Fruit fly (Drosophila melanogaster) whole organism, embryonic: ENCODE results near the gene park.
A peak's percentile ranks its signal among the peaks of the same experiment; 100 is the strongest.

Source experiments
- B-H1 ChIP-seq: fragments of 200-800 bp; sonication (Bioruptor generic); IDR thresholded peaks from 3 replicates; pipeline ENCODE4 v1.3.6; 2022; ENCODE audit warnings: missing biosample characterization, missing genetic modification characterization
- BEAF-32 ChIP-seq: fragments of 200-800 bp; sonication (Bioruptor generic); optimal IDR thresholded peaks from 3 replicates; lab custom pipeline; 2017; ENCODE audit warnings: missing biosample characterization, missing genetic modification characterization, mild to moderate bottlenecking, moderate library complexity, missing genetic modification reagents
- Bgb ChIP-seq: fragments of 200-800 bp; sonication (Bioruptor generic); IDR thresholded peaks from 2 replicates; pipeline ENCODE4 v1.3.6; 2022; ENCODE audit warnings: missing biosample characterization, missing genetic modification characterization; ENCODE audit not compliant: partially characterized antibody
- Bteb2 ChIP-seq: fragments of 200-800 bp; sonication (Bioruptor generic); optimal IDR thresholded peaks from 2 replicates; lab custom pipeline; 2016; ENCODE audit warnings: missing biosample characterization, missing genetic modification characterization
- CG1024 ChIP-seq: fragments of 200-800 bp; sonication (Bioruptor generic); IDR thresholded peaks from 2 replicates; pipeline ENCODE4 v1.3.6; 2022; ENCODE audit warnings: missing biosample characterization, missing genetic modification characterization
- CG10565 ChIP-seq: fragments of 200-800 bp; sonication (Bioruptor generic); optimal IDR thresholded peaks from 3 replicates; lab custom pipeline; 2016; ENCODE audit warnings: missing biosample characterization, mild to moderate bottlenecking, missing genetic modification characterization
- CG11696 ChIP-seq: fragments of 200-800 bp; sonication (Bioruptor generic); IDR thresholded peaks from 2 replicates; pipeline ENCODE4 v1.3.6; 2022; ENCODE audit warnings: missing biosample characterization, missing genetic modification characterization
- CG12236 ChIP-seq: fragments of 200-800 bp; sonication (Bioruptor generic); optimal IDR thresholded peaks from 2 replicates; lab custom pipeline; 2016; ENCODE audit warnings: missing biosample characterization, missing genetic modification characterization
- CG12659 ChIP-seq: fragments of 200-800 bp; sonication (Bioruptor generic); optimal IDR thresholded peaks from 3 replicates; lab custom pipeline; 2017; ENCODE audit warnings: mild to moderate bottlenecking, missing biosample characterization, missing genetic modification reagents, missing genetic modification characterization
- CG12744 ChIP-seq: fragments of 200-800 bp; sonication (Bioruptor generic); optimal IDR thresholded peaks from 2 replicates; lab custom pipeline; 2016; ENCODE audit warnings: missing biosample characterization, missing genetic modification characterization
- CG13287 ChIP-seq: fragments of 200-800 bp; sonication (Bioruptor generic); IDR thresholded peaks from 2 replicates; pipeline ENCODE4 v1.3.6; 2022; ENCODE audit warnings: missing biosample characterization, missing genetic modification characterization; ENCODE audit not compliant: partially characterized antibody
- CG13894 ChIP-seq: fragments of 200-800 bp; sonication (Bioruptor generic); optimal IDR thresholded peaks from 3 replicates; lab custom pipeline; 2018; ENCODE audit warnings: missing biosample characterization, mild to moderate bottlenecking, missing genetic modification characterization, moderate library complexity
- CG15514 ChIP-seq: fragments of 200-800 bp; sonication (Bioruptor generic); optimal IDR thresholded peaks from 3 replicates; lab custom pipeline; 2017; ENCODE audit warnings: missing biosample characterization, missing genetic modification characterization, mild to moderate bottlenecking, moderate library complexity, missing genetic modification reagents
- CG1792 ChIP-seq: fragments of 200-800 bp; sonication (Bioruptor generic); optimal IDR thresholded peaks from 2 replicates; lab custom pipeline; 2016; ENCODE audit warnings: missing biosample characterization, missing genetic modification characterization
- CG18599 ChIP-seq: fragments of 200-800 bp; sonication (Bioruptor generic); optimal IDR thresholded peaks from 3 replicates; lab custom pipeline; 2017; ENCODE audit warnings: missing biosample characterization, missing genetic modification characterization, mild to moderate bottlenecking, moderate library complexity, missing genetic modification reagents
- CG18619 ChIP-seq: fragments of 200-800 bp; sonication (Bioruptor generic); optimal IDR thresholded peaks from 3 replicates; lab custom pipeline; 2017; ENCODE audit warnings: missing biosample characterization, mild to moderate bottlenecking, missing genetic modification characterization
- CG2116 ChIP-seq: fragments of 200-800 bp; sonication (Bioruptor generic); optimal IDR thresholded peaks from 3 replicates; lab custom pipeline; 2018; ENCODE audit warnings: missing biosample characterization, mild to moderate bottlenecking, missing genetic modification characterization
- CG2120 ChIP-seq: fragments of 200-800 bp; sonication (Bioruptor generic); optimal IDR thresholded peaks from 3 replicates; lab custom pipeline; 2016; ENCODE audit warnings: missing biosample characterization, missing genetic modification characterization
- CG2129 ChIP-seq: fragments of 200-800 bp; sonication (Bioruptor generic); IDR thresholded peaks from 2 replicates; pipeline ENCODE4 v1.3.6; 2022; ENCODE audit warnings: missing biosample characterization, missing genetic modification characterization; ENCODE audit not compliant: partially characterized antibody
- CG3281 ChIP-seq: fragments of 200-800 bp; sonication (Bioruptor generic); optimal IDR thresholded peaks from 3 replicates; lab custom pipeline; 2017; ENCODE audit warnings: missing biosample characterization, mild to moderate bottlenecking, missing genetic modification characterization
- CG42726 ChIP-seq: fragments of 200-800 bp; sonication (Bioruptor generic); IDR thresholded peaks from 2 replicates; pipeline ENCODE4 v1.3.6; 2022; ENCODE audit warnings: missing biosample characterization, missing genetic modification characterization; ENCODE audit not compliant: partially characterized antibody
- CG8089 ChIP-seq: fragments of 200-800 bp; sonication (Bioruptor generic); optimal IDR thresholded peaks from 3 replicates; lab custom pipeline; 2016; ENCODE audit warnings: missing biosample characterization, missing genetic modification characterization
- CG8388 ChIP-seq: fragments of 200-800 bp; sonication (Bioruptor generic); optimal IDR thresholded peaks from 2 replicates; lab custom pipeline; 2019; ENCODE audit warnings: missing biosample characterization, mild to moderate bottlenecking, missing genetic modification characterization, moderate library complexity
- CG8765 ChIP-seq: fragments of 200-800 bp; sonication (Bioruptor generic); IDR thresholded peaks from 2 replicates; pipeline ENCODE4 v1.3.6; 2022; ENCODE audit warnings: missing biosample characterization, missing genetic modification characterization
- CG8944 ChIP-seq: fragments of 200-800 bp; sonication (Bioruptor generic); optimal IDR thresholded peaks from 3 replicates; lab custom pipeline; 2016; ENCODE audit warnings: missing biosample characterization, missing genetic modification characterization
- CG9797 ChIP-seq: fragments of 200-800 bp; sonication (Bioruptor generic); optimal IDR thresholded peaks from 3 replicates; lab custom pipeline; 2018; ENCODE audit warnings: missing biosample characterization, mild to moderate bottlenecking, missing genetic modification characterization
- CrebB ChIP-seq: fragments of 200-800 bp; sonication (Bioruptor generic); optimal IDR thresholded peaks from 3 replicates; lab custom pipeline; 2018; ENCODE audit warnings: missing biosample characterization, mild to moderate bottlenecking, missing genetic modification characterization
- Dbx ChIP-seq: fragments of 200-800 bp; sonication (Bioruptor generic); IDR thresholded peaks from 3 replicates; pipeline ENCODE4 v1.3.6; 2022; ENCODE audit warnings: missing biosample characterization, missing genetic modification characterization
- Eip74EF ChIP-seq, 2 experiments: fragments of 200-800 bp in 1 of 2; fragments of >200 bp in 1 of 2; sonication (Bioruptor generic) in 1 of 2; optimal IDR thresholded peaks; 2 replicates each; lab custom pipeline; 2017 to 2019; ENCODE audit warnings: missing biosample characterization in 2 of 2, missing genetic modification characterization in 2 of 2, mild to moderate bottlenecking in 1 of 2, moderate library complexity in 1 of 2
- Fer3 ChIP-seq: fragments of 200-800 bp; sonication (Bioruptor generic); optimal IDR thresholded peaks from 2 replicates; lab custom pipeline; 2018; ENCODE audit warnings: missing biosample characterization, mild to moderate bottlenecking, missing genetic modification characterization, moderate library complexity
- Hr78 ChIP-seq, 2 experiments: fragments of 200-800 bp in 1 of 2; fragments of >200 bp in 1 of 2; sonication (Bioruptor generic) in 1 of 2; optimal IDR thresholded peaks; 2 replicates each; lab custom pipeline; 2017 to 2019; ENCODE audit warnings: missing biosample characterization in 2 of 2, missing genetic modification characterization in 2 of 2, mild to moderate bottlenecking in 1 of 2, moderate library complexity in 1 of 2
- Neu2 ChIP-seq: fragments of 200-800 bp; sonication (Bioruptor generic); optimal IDR thresholded peaks from 3 replicates; lab custom pipeline; 2016; ENCODE audit warnings: missing biosample characterization, missing genetic modification characterization, borderline replicate concordance
- Nf-YC ChIP-seq: fragments of 200-800 bp; optimal IDR thresholded peaks from 3 replicates; lab custom pipeline; 2019; ENCODE audit warnings: missing biosample characterization, mild to moderate bottlenecking, missing genetic modification characterization, moderate library complexity
- Ssrp ChIP-seq: fragments of 200-800 bp; sonication (Bioruptor generic); optimal IDR thresholded peaks from 2 replicates; lab custom pipeline; 2018; ENCODE audit warnings: missing biosample characterization, mild to moderate bottlenecking, missing genetic modification characterization, moderate library complexity
- Usf ChIP-seq: fragments of 200-800 bp; sonication (Bioruptor generic); optimal IDR thresholded peaks from 2 replicates; lab custom pipeline; 2017; ENCODE audit warnings: missing genotype, missing biosample characterization, missing genetic modification characterization
- YL-1 ChIP-seq: fragments of 200-800 bp; sonication (Bioruptor generic); optimal IDR thresholded peaks from 3 replicates; lab custom pipeline; 2017; ENCODE audit warnings: missing biosample characterization, mild to moderate bottlenecking, missing genetic modification characterization
- abd-A ChIP-seq: fragments of 200-800 bp; sonication (Bioruptor generic); optimal IDR thresholded peaks from 3 replicates; lab custom pipeline; 2019; ENCODE audit warnings: missing biosample characterization, mild to moderate bottlenecking, missing genetic modification characterization, moderate library complexity
- ap ChIP-seq: fragments of 200-800 bp; sonication (Bioruptor generic); IDR thresholded peaks from 2 replicates; pipeline ENCODE4 v1.3.6; 2022; ENCODE audit warnings: missing biosample characterization, missing genetic modification characterization
- chif ChIP-seq, 2 experiments: fragments of 200-800 bp; sonication (Bioruptor generic); optimal IDR thresholded peaks; 3 replicates each; lab custom pipeline; 2016; ENCODE audit warnings: missing biosample characterization in 2 of 2, missing genetic modification characterization in 2 of 2
- dmrt11E ChIP-seq: fragments of 200-800 bp; sonication (Bioruptor generic); optimal IDR thresholded peaks from 3 replicates; lab custom pipeline; 2018; ENCODE audit warnings: missing biosample characterization, mild to moderate bottlenecking, missing genetic modification characterization, moderate library complexity
- klu ChIP-seq: fragments of 200-800 bp; sonication (Bioruptor generic); IDR thresholded peaks from 2 replicates; pipeline ENCODE4 v1.3.6; 2022; ENCODE audit warnings: missing biosample characterization, missing genetic modification characterization
- knrl ChIP-seq: fragments of 200-800 bp; sonication (Bioruptor generic); IDR thresholded peaks from 3 replicates; pipeline ENCODE4 v1.3.6; 2022; ENCODE audit warnings: missing biosample characterization, missing genetic modification characterization; ENCODE audit not compliant: partially characterized antibody
- nerfin-1 ChIP-seq: fragments of 200-800 bp; sonication (Bioruptor generic); optimal IDR thresholded peaks from 3 replicates; lab custom pipeline; 2019; ENCODE audit warnings: missing biosample characterization, mild to moderate bottlenecking, missing genetic modification characterization, moderate library complexity
- oc ChIP-seq: fragments of 200-800 bp; sonication (Bioruptor generic); optimal IDR thresholded peaks from 2 replicates; lab custom pipeline; 2018; ENCODE audit warnings: missing biosample characterization, mild to moderate bottlenecking, missing genetic modification characterization, moderate library complexity
- ro ChIP-seq: fragments of 200-800 bp; sonication (Bioruptor generic); IDR thresholded peaks from 2 replicates; pipeline ENCODE4 v1.3.6; 2022; ENCODE audit warnings: missing biosample characterization, missing genetic modification characterization
- slou ChIP-seq: fragments of 200-800 bp; sonication (Bioruptor generic); optimal IDR thresholded peaks from 3 replicates; lab custom pipeline; 2016; ENCODE audit warnings: missing biosample characterization, missing genetic modification characterization
- trh ChIP-seq: fragments of 200-800 bp; sonication (Bioruptor generic); optimal IDR thresholded peaks from 2 replicates; lab custom pipeline; 2016; ENCODE audit warnings: missing biosample characterization, missing genetic modification characterization
- tup ChIP-seq: fragments of 200-800 bp; sonication (Bioruptor generic); optimal IDR thresholded peaks from 2 replicates; lab custom pipeline; 2016; ENCODE audit warnings: missing biosample characterization, mild to moderate bottlenecking, missing genetic modification characterization, moderate library complexity
- wek ChIP-seq: fragments of 200-800 bp; sonication (Bioruptor generic); optimal IDR thresholded peaks from 3 replicates; lab custom pipeline; 2018; ENCODE audit warnings: missing biosample characterization, mild to moderate bottlenecking, missing genetic modification characterization, moderate library complexity

Gene park

dm6 chr3L:21216697-21217291 is 20.1 kb upstream of the park start, which contains the start of the genes Trmt112 and Ilk (continued):
- TF ChIP-seq Hr78 (GFP tag; optimal IDR thresholded peaks at IDR 0.05; lab: Kevin White, UChicago) (no peak), CG12659 (GFP tag; lab: Kevin White, UChicago) (peak; percentile 65), CG8089 (GFP tag; lab: Kevin White, UChicago) (no peak), Bgb (GFP tag; lab: Robert Waterston, UW) (peak; percentile 89), chif (GFP tag; optimal IDR thresholded peaks at IDR 0.05; lab: Kevin White, UChicago) (no peak), CG11696 (GFP tag; lab: Robert Waterston, UW) (no peak), Eip74EF (GFP tag; optimal IDR thresholded peaks at IDR 0.05; lab: Kevin White, UChicago) (no peak), dmrt11E (tag; lab: Kevin White, UChicago) (no peak), ro (no peak), knrl (peak; percentile 86), B-H1 (GFP tag; lab: Robert Waterston, UW) (no peak), CG8944 (GFP tag; lab: Kevin White, UChicago) (no peak), CG2116 (GFP tag; lab: Kevin White, UChicago) (peak; percentile 64), tup (GFP tag; lab: Kevin White, UChicago) (no peak), Dbx (0 out of 3 replicates have a peak, but pooled peaks have one; percentile 12), abd-A (tag; lab: Kevin White, UChicago) (no peak), CG3281 (GFP tag; lab: Kevin White, UChicago) (no peak), CG8765 (no peak), CG2129 (peak; percentile 33; the same call in 1 of the 2 replicates), CG15514 (GFP tag; lab: Kevin White, UChicago) (peak; percentile 58), ap (GFP tag; lab: Robert Waterston, UW) (no peak), CG1024 (GFP tag; lab: Robert Waterston, UW) (no peak), Ssrp (tag; lab: Kevin White, UChicago) (no peak), CG2120 (GFP tag; lab: Kevin White, UChicago) (no peak), Bteb2 (GFP tag; lab: Kevin White, UChicago) (no peak), CG8388 (GFP tag; lab: Kevin White, UChicago) (no peak), BEAF-32 (GFP tag; lab: Kevin White, UChicago) (peak; percentile 89), CG10565 (no peak), oc (tag; lab: Kevin White, UChicago) (no peak), Usf (GFP tag; lab: Kevin White, UChicago) (no peak), nerfin-1 (no peak), CG42726 (GFP tag; lab: Robert Waterston, UW) (peak; percentile 89), Neu2 (GFP tag; lab: Kevin White, UChicago) (no peak), CrebB (tag; lab: Kevin White, UChicago) (peak; percentile 24), trh (GFP tag; lab: Kevin White, UChicago) (no peak), Fer3 (no peak), CG12236 (no peak), klu (GFP tag; lab: Robert Waterston, UW) (no peak), CG13894 (tag; lab: Kevin White, UChicago) (no peak), CG12744 (no peak), CG1792 (GFP tag; lab: Kevin White, UChicago) (no peak), CG18599 (no peak), wek (GFP tag; lab: Kevin White, UChicago) (no peak), CG9797 (peak; percentile 87), slou (no peak), Nf-YC (tag; lab: Kevin White, UChicago) (no peak), YL-1 (GFP tag; lab: Kevin White, UChicago) (peak; percentile 91), CG18619 (GFP tag; lab: Kevin White, UChicago) (no peak), CG13287 (GFP tag; lab: Robert Waterston, UW) (peak; percentile 84)
